Fruit fly (Drosophila melanogaster) whole organism, embryonic: ENCODE measurements around the gene CG17264.

Experiments
- Adf1 ChIP-seq: fragments of 200-800 bp; sonication (Bioruptor generic); IDR thresholded peaks from 2 replicates; pipeline ENCODE4 v1.3.6; 2022; ENCODE audit warnings: missing biosample characterization, missing genetic modification characterization
- BEAF-32 ChIP-seq: fragments of 200-800 bp; sonication (Bioruptor generic); optimal IDR thresholded peaks from 3 replicates; lab custom pipeline; 2017; ENCODE audit warnings: missing biosample characterization, missing genetic modification characterization, mild to moderate bottlenecking, moderate library complexity, missing genetic modification reagents
- Bgb ChIP-seq: fragments of 200-800 bp; sonication (Bioruptor generic); IDR thresholded peaks from 2 replicates; pipeline ENCODE4 v1.3.6; 2022; ENCODE audit warnings: missing biosample characterization, missing genetic modification characterization; ENCODE audit not compliant: partially characterized antibody
- CG10209 ChIP-seq: fragments of 200-800 bp; sonication (Bioruptor generic); optimal IDR thresholded peaks from 3 replicates; lab custom pipeline; 2017; ENCODE audit warnings: missing biosample characterization, mild to moderate bottlenecking, missing genetic modification characterization, missing genetic modification reagents
- CG10959 ChIP-seq: fragments of 200-800 bp; sonication (Bioruptor generic); IDR thresholded peaks from 2 replicates; pipeline ENCODE4 v1.3.6; 2022; ENCODE audit warnings: missing biosample characterization, missing genetic modification characterization
- CG11456 ChIP-seq: fragments of 200-800 bp; sonication (Bioruptor generic); IDR thresholded peaks from 3 replicates; pipeline ENCODE4 v1.3.6; 2022; ENCODE audit warnings: missing biosample characterization, missing genetic modification characterization
- CG11695 ChIP-seq: fragments of 200-800 bp; sonication (Bioruptor generic); IDR thresholded peaks from 3 replicates; pipeline ENCODE4 v1.3.6; 2022; ENCODE audit warnings: missing biosample characterization, missing genetic modification characterization
- CG12299 ChIP-seq: fragments of 200-800 bp; sonication (Bioruptor generic); optimal IDR thresholded peaks from 2 replicates; lab custom pipeline; 2018; ENCODE audit warnings: missing biosample characterization, mild to moderate bottlenecking, missing genetic modification characterization
- CG12769 ChIP-seq: fragments of 200-800 bp; sonication (Bioruptor generic); optimal IDR thresholded peaks from 2 replicates; lab custom pipeline; 2019; ENCODE audit warnings: missing biosample characterization, mild to moderate bottlenecking, missing genetic modification characterization, moderate library complexity
- CG13624 ChIP-seq: fragments of 200-800 bp; sonication (Bioruptor generic); optimal IDR thresholded peaks from 2 replicates; lab custom pipeline; 2016; ENCODE audit warnings: missing biosample characterization, missing genetic modification characterization
- CG13775 ChIP-seq: fragments of 200-800 bp; sonication (Bioruptor generic); optimal IDR thresholded peaks from 3 replicates; lab custom pipeline; 2017; ENCODE audit warnings: missing biosample characterization, mild to moderate bottlenecking, missing genetic modification characterization
- CG1602 ChIP-seq: fragments of 200-800 bp; sonication (Bioruptor generic); optimal IDR thresholded peaks from 3 replicates; lab custom pipeline; 2016; ENCODE audit warnings: missing biosample characterization, missing genetic modification characterization
- CG16863 ChIP-seq: fragments of 200-800 bp; sonication (Bioruptor generic); optimal IDR thresholded peaks from 3 replicates; lab custom pipeline; 2016; ENCODE audit warnings: missing biosample characterization, missing genetic modification characterization
- CG17361 ChIP-seq: fragments of 200-800 bp; sonication (Bioruptor generic); IDR thresholded peaks from 3 replicates; pipeline ENCODE4 v1.3.6; 2022; ENCODE audit warnings: missing biosample characterization, missing genetic modification characterization
- CG17385 ChIP-seq: fragments of 200-800 bp; sonication (Bioruptor generic); optimal IDR thresholded peaks from 3 replicates; lab custom pipeline; 2018; ENCODE audit warnings: missing biosample characterization, mild to moderate bottlenecking, missing genetic modification characterization
- CG2875 ChIP-seq: fragments of 200-800 bp; sonication (Bioruptor generic); optimal IDR thresholded peaks from 2 replicates; lab custom pipeline; 2017; ENCODE audit warnings: missing biosample characterization, mild to moderate bottlenecking, missing genetic modification characterization, missing genetic modification reagents
- CG30403 ChIP-seq: fragments of 200-800 bp; sonication (Bioruptor generic); optimal IDR thresholded peaks from 3 replicates; lab custom pipeline; 2016; ENCODE audit warnings: missing biosample characterization, missing genetic modification characterization
- CG3407 ChIP-seq: fragments of 200-800 bp; sonication (Bioruptor generic); optimal IDR thresholded peaks from 2 replicates; lab custom pipeline; 2018; ENCODE audit warnings: missing biosample characterization, mild to moderate bottlenecking, missing genetic modification characterization
- CG43689 ChIP-seq: fragments of 200-800 bp; sonication (Bioruptor generic); IDR thresholded peaks from 2 replicates; pipeline ENCODE4 v1.3.6; 2022; ENCODE audit warnings: missing biosample characterization, missing genetic modification characterization
- CG5245 ChIP-seq: fragments of 200-800 bp; sonication (Bioruptor generic); optimal IDR thresholded peaks from 3 replicates; lab custom pipeline; 2016; ENCODE audit warnings: missing biosample characterization, missing genetic modification characterization
- CG6683 ChIP-seq: fragments of 200-800 bp; sonication (Bioruptor generic); optimal IDR thresholded peaks from 2 replicates; lab custom pipeline; 2017; ENCODE audit warnings: missing biosample characterization, mild to moderate bottlenecking, missing genetic modification characterization, missing genetic modification reagents
- CG7372 ChIP-seq: fragments of 200-800 bp; sonication (Bioruptor generic); IDR thresholded peaks from 2 replicates; pipeline ENCODE4 v1.3.6; 2022; ENCODE audit warnings: missing biosample characterization, missing genetic modification characterization
- Dad ChIP-seq: fragments of 200-800 bp; sonication (Bioruptor generic); optimal IDR thresholded peaks from 3 replicates; lab custom pipeline; 2016; ENCODE audit warnings: missing biosample characterization, missing genetic modification characterization
- Deaf1 ChIP-seq: fragments of 200-800 bp; optimal IDR thresholded peaks from 3 replicates; lab custom pipeline; 2019; ENCODE audit warnings: missing biosample characterization, mild to moderate bottlenecking, missing genetic modification characterization, moderate library complexity
- Dip3 ChIP-seq: fragments of 200-800 bp; sonication (Bioruptor generic); optimal IDR thresholded peaks from 3 replicates; lab custom pipeline; 2016; ENCODE audit warnings: missing biosample characterization, missing genetic modification characterization
- Dll ChIP-seq: fragments of 200-800 bp; sonication (Bioruptor generic); IDR thresholded peaks from 4 replicates; pipeline ENCODE4 v1.3.6; 2022; ENCODE audit warnings: missing biosample characterization, missing genetic modification characterization; ENCODE audit not compliant: partially characterized antibody
- Elba2 ChIP-seq: fragments of 200-800 bp; sonication (Bioruptor generic); optimal IDR thresholded peaks from 3 replicates; lab custom pipeline; 2016; ENCODE audit warnings: missing biosample characterization, missing genetic modification characterization
- Lpt ChIP-seq: fragments of >200 bp; optimal IDR thresholded peaks from 2 replicates; lab custom pipeline; 2018; ENCODE audit warnings: missing biosample characterization, missing genetic modification characterization
- NK7.1 ChIP-seq: fragments of 200-800 bp; sonication (Bioruptor generic); optimal IDR thresholded peaks from 3 replicates; lab custom pipeline; 2016; ENCODE audit warnings: missing biosample characterization, missing genetic modification characterization
- Ravus ChIP-seq: fragments of 200-800 bp; sonication (Bioruptor generic); IDR thresholded peaks from 2 replicates; pipeline ENCODE4 v1.3.6; 2022; ENCODE audit warnings: missing biosample characterization, missing genetic modification characterization
- Rfx ChIP-seq: fragments of 200-800 bp; sonication (Bioruptor generic); IDR thresholded peaks from 2 replicates; pipeline ENCODE4 v1.3.6; 2022; ENCODE audit warnings: missing biosample characterization, missing genetic modification characterization
- Spps ChIP-seq: fragments of 200-800 bp; sonication (Bioruptor generic); optimal IDR thresholded peaks from 2 replicates; lab custom pipeline; 2018; ENCODE audit warnings: missing biosample characterization, mild to moderate bottlenecking, missing genetic modification characterization
- ase ChIP-seq: fragments of 200-800 bp; sonication (Bioruptor generic); IDR thresholded peaks from 3 replicates; pipeline ENCODE4 v1.3.6; 2022; ENCODE audit warnings: missing biosample characterization, missing genetic modification characterization
- chif ChIP-seq, 2 experiments: fragments of 200-800 bp; sonication (Bioruptor generic); optimal IDR thresholded peaks; 3 replicates each; lab custom pipeline; 2016; ENCODE audit warnings: missing biosample characterization in 2 of 2, missing genetic modification characterization in 2 of 2
- ci ChIP-seq: fragments of 200-800 bp; sonication (Bioruptor generic); IDR thresholded peaks from 3 replicates; pipeline ENCODE4 v1.3.6; 2022; ENCODE audit warnings: missing biosample characterization, missing genetic modification characterization
- crol ChIP-seq: fragments of 200-800 bp; sonication (Bioruptor generic); IDR thresholded peaks from 2 replicates; pipeline ENCODE4 v1.3.6; 2022; ENCODE audit warnings: missing biosample characterization, missing genetic modification characterization
- disco-r ChIP-seq: fragments of 200-800 bp; sonication (Bioruptor generic); optimal IDR thresholded peaks from 2 replicates; lab custom pipeline; 2016; ENCODE audit warnings: missing biosample characterization, missing genetic modification characterization
- dpn ChIP-seq, 2 experiments: fragments of 200-800 bp; sonication (Bioruptor generic); optimal IDR thresholded peaks; 3 replicates each; lab custom pipeline; 2016; ENCODE audit warnings: missing biosample characterization in 2 of 2, missing genetic modification characterization in 2 of 2
- gce ChIP-seq: fragments of 200-800 bp; sonication (Bioruptor generic); IDR thresholded peaks from 3 replicates; pipeline ENCODE4 v1.3.6; 2022; ENCODE audit warnings: missing biosample characterization, missing genetic modification characterization
- gcm2 ChIP-seq: fragments of 200-800 bp; sonication (Bioruptor generic); optimal IDR thresholded peaks from 2 replicates; lab custom pipeline; 2016; ENCODE audit warnings: missing biosample characterization, missing genetic modification characterization
- gsb ChIP-seq: fragments of 200-800 bp; sonication (Bioruptor generic); IDR thresholded peaks from 2 replicates; pipeline ENCODE4 v1.3.6; 2022; ENCODE audit warnings: missing biosample characterization, missing genetic modification characterization
- gt ChIP-seq: fragments of 200-800 bp; sonication (Bioruptor generic); IDR thresholded peaks from 2 replicates; pipeline ENCODE4 v1.3.6; 2022; ENCODE audit warnings: missing biosample characterization, missing genetic modification characterization
- h ChIP-seq: fragments of >200 bp; optimal IDR thresholded peaks from 2 replicates; lab custom pipeline; 2017
- ken ChIP-seq: fragments of 200-800 bp; sonication (Bioruptor generic); IDR thresholded peaks from 3 replicates; pipeline ENCODE4 v1.3.6; 2022; ENCODE audit warnings: missing biosample characterization, missing genetic modification characterization
- kni ChIP-seq: fragments of 200-800 bp; sonication (Bioruptor generic); optimal IDR thresholded peaks from 3 replicates; lab custom pipeline; 2017; ENCODE audit warnings: mild to moderate bottlenecking, missing biosample characterization, missing genetic modification reagents, missing genetic modification characterization
- prd ChIP-seq, 3 experiments: fragments of >200 bp in 2 of 3; fragments of 200-800 bp in 1 of 3; sonication (Bioruptor generic) in 1 of 3; optimal IDR thresholded peaks in 2 of 3; IDR thresholded peaks in 1 of 3; 2 replicates in 2 of 3; 3 replicates in 1 of 3; pipeline versions ENCODE4 v1.3.6 to Lab custom; 2017 to 2022; ENCODE audit warnings: missing biosample characterization in 1 of 3, missing genetic modification characterization in 1 of 3
- pzg ChIP-seq: fragments of 200-800 bp; sonication (Bioruptor generic); optimal IDR thresholded peaks from 3 replicates; lab custom pipeline; 2018; ENCODE audit warnings: missing biosample characterization, mild to moderate bottlenecking, missing genetic modification characterization, moderate library complexity
- run ChIP-seq: fragments of 200-800 bp; sonication (Bioruptor generic); optimal IDR thresholded peaks from 3 replicates; lab custom pipeline; 2018; ENCODE audit warnings: missing biosample characterization, mild to moderate bottlenecking, missing genetic modification characterization
- schlank ChIP-seq: fragments of 200-800 bp; sonication (Bioruptor generic); optimal IDR thresholded peaks from 2 replicates; lab custom pipeline; 2018; ENCODE audit warnings: missing biosample characterization, mild to moderate bottlenecking, missing genetic modification characterization
- seq ChIP-seq: fragments of 200-800 bp; sonication (Bioruptor generic); IDR thresholded peaks from 2 replicates; pipeline ENCODE4 v1.3.6; 2022; ENCODE audit warnings: missing biosample characterization, missing genetic modification characterization
- shn ChIP-seq: fragments of 200-800 bp; sonication (Bioruptor generic); optimal IDR thresholded peaks from 3 replicates; lab custom pipeline; 2016; ENCODE audit warnings: missing biosample characterization, missing genetic modification characterization
- slp2 ChIP-seq: fragments of 200-800 bp; sonication (Bioruptor generic); optimal IDR thresholded peaks from 2 replicates; lab custom pipeline; 2016; ENCODE audit warnings: missing biosample characterization, missing genetic modification characterization
- sqz ChIP-seq: fragments of 200-800 bp; sonication (Bioruptor generic); optimal IDR thresholded peaks from 3 replicates; lab custom pipeline; 2018; ENCODE audit warnings: missing biosample characterization, mild to moderate bottlenecking, missing genetic modification characterization

The CG17264 gene

DNA sequence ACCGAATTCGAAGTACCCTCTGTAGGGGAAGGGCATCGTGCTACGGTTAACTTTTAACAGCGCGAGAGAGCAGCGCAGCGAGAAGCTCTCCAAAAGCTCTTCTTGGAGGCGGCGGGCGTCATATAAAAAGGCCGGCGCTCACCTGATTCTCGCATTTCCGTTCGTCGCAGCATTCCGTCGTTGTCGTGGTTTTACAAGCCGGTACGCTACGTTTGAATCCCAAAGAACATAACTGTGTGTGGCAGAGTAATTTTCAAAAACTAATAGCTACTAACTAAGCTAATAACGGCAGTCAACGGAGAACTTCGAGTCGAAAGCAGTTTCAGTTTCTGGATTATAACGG, 38.1 kb downstream of the CG17264 start, which contains the start of gene FASN1 (continued):
- TF ChIP-seq Dip3 (GFP tag; lab: Kevin White, UChicago) (no peak), CG30403 (no peak), CG13624 (peak; percentile 28), Bgb (peak; percentile 61; the same call in 1 of the 2 replicates), prd (optimal IDR thresholded peaks at IDR 0.05; lab: Kevin White, UChicago) (no peak), prd (GFP tag; IDR thresholded peaks at IDR 0.05; lab: Robert Waterston, UW) (no peak), gcm2 (GFP tag; lab: Kevin White, UChicago) (no peak), Dad (GFP tag; lab: Kevin White, UChicago) (peak; percentile 0), kni (GFP tag; lab: Kevin White, UChicago) (no peak), ase (GFP tag; lab: Robert Waterston, UW) (no peak), gsb (GFP tag; lab: Robert Waterston, UW) (no peak), ken (no peak), seq (no peak; the same call in 1 of the 2 replicates), CG16863 (GFP tag; lab: Kevin White, UChicago) (no peak), disco-r (no peak), Deaf1 (tag; lab: Kevin White, UChicago) (peak; percentile 11), Ravus (GFP tag; lab: Robert Waterston, UW) (no peak), CG1602 (no peak), slp2 (GFP tag; lab: Kevin White, UChicago) (no peak), CG5245 (GFP tag; lab: Kevin White, UChicago) (no peak), CG11695 (GFP tag; lab: Robert Waterston, UW) (no peak; the same call in 2 of the 3 replicates), NK7.1 (no peak), CG10959 (no peak), CG17385 (GFP tag; lab: Kevin White, UChicago) (no peak), h (no peak), CG11456 (GFP tag; lab: Robert Waterston, UW) (0 out of 3 replicates have a peak, but pooled peaks have one; percentile 40), chif (GFP tag; optimal IDR thresholded peaks at IDR 0.05; lab: Kevin White, UChicago) (no peak), CG2875 (GFP tag; lab: Kevin White, UChicago) (no peak), CG7372 (GFP tag; lab: Robert Waterston, UW) (no peak), CG12769 (tag; lab: Kevin White, UChicago) (no peak), pzg (no peak), run (tag; lab: Kevin White, UChicago) (no peak), CG17361 (no peak), ci (GFP tag; lab: Robert Waterston, UW) (peak; percentile 73), crol (GFP tag; lab: Robert Waterston, UW) (no peak), schlank (tag; lab: Kevin White, UChicago) (no peak), CG3407 (GFP tag; lab: Kevin White, UChicago) (no peak), CG6683 (no peak), Spps (no peak), CG12299 (tag; lab: Kevin White, UChicago) (no peak), gt (GFP tag; lab: Robert Waterston, UW) (no peak), Rfx (no peak; the same call in 1 of the 2 replicates), CG10209 (GFP tag; lab: Kevin White, UChicago) (no peak), sqz (GFP tag; lab: Kevin White, UChicago) (no peak), Dll (GFP tag; lab: Robert Waterston, UW) (no peak), CG43689 (no peak), shn (GFP tag; lab: Kevin White, UChicago) (no peak), CG13775 (GFP tag; lab: Kevin White, UChicago) (no peak), gce (peak; percentile 51; the same call in 1 of the 3 replicates), Lpt (GFP tag; lab: Kevin White, UChicago) (no peak), BEAF-32 (GFP tag; lab: Kevin White, UChicago) (no peak), Elba2 (GFP tag; lab: Kevin White, UChicago) (no peak), dpn (GFP tag; optimal IDR thresholded peaks at IDR 0.05; lab: Kevin White, UChicago) (no peak), Adf1 (GFP tag; lab: Robert Waterston, UW) (peak; percentile 37; the same call in 1 of the 2 replicates)
